Fruit fly (Drosophila melanogaster): ENCODE data around the gene Vps2.

DNA sequence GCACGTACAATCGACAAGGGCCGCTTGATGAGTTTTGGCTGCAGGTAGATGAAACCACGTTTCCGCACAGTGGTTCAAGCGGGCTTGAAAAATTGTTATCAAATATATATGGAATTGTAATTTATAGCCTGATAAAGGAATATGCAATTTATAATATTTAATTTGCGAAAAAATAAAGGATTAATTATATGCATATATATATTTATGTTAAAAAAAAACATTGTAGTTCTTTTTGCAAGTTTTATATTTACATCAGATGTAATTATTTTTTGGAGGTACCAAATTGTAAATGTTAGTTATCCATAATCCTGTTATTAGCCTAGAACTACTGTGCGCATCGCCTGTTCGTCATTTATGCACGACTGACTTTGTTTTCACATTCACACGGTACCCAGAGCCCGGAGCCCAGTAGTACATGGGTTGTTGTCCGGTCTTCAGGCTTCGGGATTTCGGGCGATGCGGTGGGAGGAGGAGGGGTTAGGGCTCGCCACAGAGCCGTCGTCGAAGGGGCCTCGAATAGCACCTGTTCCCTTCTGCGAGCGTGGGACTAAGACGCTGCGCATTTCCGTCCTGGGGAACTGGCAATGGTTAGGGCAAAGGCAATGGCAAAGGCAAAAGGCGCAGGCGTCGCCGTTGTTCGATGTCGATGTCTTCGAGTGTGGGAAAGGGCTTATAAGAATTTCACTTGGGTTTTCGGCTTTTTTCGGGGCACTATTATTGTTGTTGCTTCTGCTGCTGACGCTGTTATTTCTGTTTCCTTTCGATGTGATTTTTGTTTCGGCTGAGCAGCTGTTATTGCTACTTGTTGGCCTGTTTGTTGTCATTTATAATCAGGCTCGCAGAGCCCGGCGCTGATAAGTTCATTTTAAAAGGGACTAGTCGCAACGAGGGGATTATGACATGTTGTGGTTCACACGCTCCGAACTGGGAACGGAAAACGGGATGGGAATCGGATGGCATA, 34.6 kb upstream of the Vps2 start:
- TF ChIP-seq psq (optimal IDR thresholded peaks at IDR 0.05) (no peak), CG8478 (optimal IDR thresholded peaks at IDR 0.05) (no peak), pan (optimal IDR thresholded peaks at IDR 0.05) (no peak), usp (GFP tag; optimal IDR thresholded peaks at IDR 0.05) (no peak), EcR (GFP tag; optimal IDR thresholded peaks at IDR 0.05) (peak in 1 of 2 experiments; percentile 36)
